Worm (Caenorhabditis elegans) whole organism, L1 larva: ENCODE results near the gene K12H6.12.

Experiments used
- C16A3.4 ChIP-seq: fragments of 150-350 bp; optimal IDR thresholded peaks from 2 replicates; lab custom pipeline; 2014; ENCODE audit warnings: missing biosample characterization, missing genetic modification characterization
- F16B12.6 ChIP-seq: fragments of 150-350 bp; optimal IDR thresholded peaks from 2 replicates; lab custom pipeline; 2014; ENCODE audit warnings: missing biosample characterization, missing genetic modification characterization
- aha-1 ChIP-seq: fragments of 150-350 bp; optimal IDR thresholded peaks from 2 replicates; lab custom pipeline; 2014; ENCODE audit warnings: missing biosample characterization, missing genetic modification characterization
- ama-1 ChIP-seq: fragments of 150-350 bp; optimal IDR thresholded peaks from 2 replicates; lab custom pipeline; 2014
- ceh-63 ChIP-seq: fragments of 200-800 bp; sonication (Bioruptor generic); optimal IDR thresholded peaks from 2 replicates; lab custom pipeline; 2018; ENCODE audit warnings: mild to moderate bottlenecking, missing genetic modification characterization, missing compliant biosample characterization
- ceh-8 ChIP-seq: fragments of 200-800 bp; sonication (Bioruptor generic); optimal IDR thresholded peaks from 2 replicates; lab custom pipeline; 2018; ENCODE audit warnings: mild to moderate bottlenecking, missing genetic modification characterization, moderate library complexity, missing compliant biosample characterization
- ceh-82 ChIP-seq, 3 experiments: fragments of 150-350 bp in 1 of 3; sonication (generic microtip) in 2 of 3; optimal IDR thresholded peaks; 2 replicates each; lab custom pipeline; 2014 to 2017; ENCODE audit warnings: missing biosample characterization in 3 of 3, missing genetic modification characterization in 3 of 3
- ceh-90 ChIP-seq: sonication (generic microtip); optimal IDR thresholded peaks from 2 replicates; lab custom pipeline; 2016; ENCODE audit warnings: missing genetic modification characterization, missing compliant biosample characterization
- efl-1 ChIP-seq, 4 experiments: fragments of 150-350 bp; optimal IDR thresholded peaks in 3 of 4; peaks in 1 of 4; 1 replicate in 1 of 4; 2 replicates in 3 of 4; lab custom pipeline; 2014; ENCODE audit warnings: missing biosample characterization in 2 of 4, missing genetic modification characterization in 2 of 4, missing genetic modification reagents in 2 of 4
- fkh-10 ChIP-seq: sonication (generic microtip); optimal IDR thresholded peaks from 2 replicates; lab custom pipeline; 2017; ENCODE audit warnings: missing biosample characterization, missing genetic modification reagents, missing genetic modification characterization
- fkh-4 ChIP-seq: sonication (generic microtip); optimal IDR thresholded peaks from 2 replicates; lab custom pipeline; 2016; ENCODE audit warnings: missing compliant biosample characterization, missing genetic modification characterization, borderline replicate concordance
- fos-1 ChIP-seq: fragments of 150-350 bp; optimal IDR thresholded peaks from 2 replicates; lab custom pipeline; 2014; ENCODE audit warnings: missing biosample characterization, missing genetic modification characterization
- grh-1 ChIP-seq: fragments of 200-800 bp; sonication (Bioruptor generic); IDR thresholded peaks from 2 replicates; pipeline ENCODE4 v1.3.6; 2022; ENCODE audit warnings: missing genetic modification reagents, missing genetic modification characterization, missing compliant biosample characterization
- irx-1 ChIP-seq: sonication (generic microtip); optimal IDR thresholded peaks from 2 replicates; lab custom pipeline; 2016; ENCODE audit warnings: missing genetic modification characterization, missing compliant biosample characterization
- isw-1 ChIP-seq: fragments of 200-800 bp; sonication (Bioruptor generic); IDR thresholded peaks from 2 replicates; pipeline ENCODE4 v1.3.6; 2022; ENCODE audit warnings: missing genetic modification characterization, missing compliant biosample characterization
- jun-1 ChIP-seq: fragments of 150-350 bp; optimal IDR thresholded peaks from 2 replicates; lab custom pipeline; 2014; ENCODE audit warnings: missing biosample characterization, missing genetic modification reagents, missing genetic modification characterization
- lin-13 ChIP-seq: fragments of 150-350 bp; optimal IDR thresholded peaks from 2 replicates; lab custom pipeline; 2014; ENCODE audit warnings: missing biosample characterization, missing genetic modification reagents, missing genetic modification characterization
- lin-14 ChIP-seq: fragments of 200-800 bp; sonication (Bioruptor generic); optimal IDR thresholded peaks from 2 replicates; lab custom pipeline; 2018; ENCODE audit warnings: mild to moderate bottlenecking, missing genetic modification characterization, moderate library complexity, missing compliant biosample characterization
- lin-15B ChIP-seq: fragments of 150-350 bp; sonication (generic microtip); optimal IDR thresholded peaks from 3 replicates; lab custom pipeline; 2014; ENCODE audit warnings: missing biosample characterization, missing genetic modification characterization
- lir-3 ChIP-seq: sonication (generic microtip); optimal IDR thresholded peaks from 2 replicates; lab custom pipeline; 2016; ENCODE audit warnings: mild to moderate bottlenecking, missing genetic modification characterization, moderate library complexity, missing compliant biosample characterization; ENCODE audit not compliant: poor library complexity
- mab-9 ChIP-seq: fragments of 200-800 bp; sonication (Bioruptor generic); IDR thresholded peaks from 2 replicates; pipeline ENCODE4 v1.3.6; 2022; ENCODE audit warnings: missing genetic modification reagents, missing genetic modification characterization, missing compliant biosample characterization
- mdl-1 ChIP-seq, 2 experiments: fragments of 150-350 bp; optimal IDR thresholded peaks; 2 replicates each; lab custom pipeline; 2014 to 2017; ENCODE audit warnings: missing biosample characterization in 2 of 2, missing genetic modification characterization in 2 of 2, inconsistent platforms in 1 of 2
- mef-2 ChIP-seq: fragments of 150-350 bp; optimal IDR thresholded peaks from 2 replicates; lab custom pipeline; 2014; ENCODE audit warnings: missing biosample characterization, missing genetic modification characterization
- nhr-11 ChIP-seq: fragments of 150-350 bp; optimal IDR thresholded peaks from 2 replicates; lab custom pipeline; 2014; ENCODE audit warnings: missing biosample characterization, missing genetic modification characterization
- nhr-12 ChIP-seq: sonication (generic microtip); optimal IDR thresholded peaks from 2 replicates; lab custom pipeline; 2017; ENCODE audit warnings: missing biosample characterization, missing genetic modification characterization
- nhr-237 ChIP-seq: fragments of 150-350 bp; optimal IDR thresholded peaks from 2 replicates; lab custom pipeline; 2014; ENCODE audit warnings: missing biosample characterization, missing genetic modification characterization
- nhr-90 ChIP-seq: sonication (generic microtip); optimal IDR thresholded peaks from 2 replicates; lab custom pipeline; 2016; ENCODE audit warnings: mild to moderate bottlenecking, missing genetic modification characterization, missing compliant biosample characterization; ENCODE audit not compliant: poor library complexity
- pqm-1 ChIP-seq: sonication (generic microtip); optimal IDR thresholded peaks from 3 replicates; lab custom pipeline; 2017; ENCODE audit warnings: missing biosample characterization, missing genetic modification characterization
- rnt-1 ChIP-seq: sonication (generic microtip); optimal IDR thresholded peaks from 2 replicates; lab custom pipeline; 2016; ENCODE audit warnings: mild to moderate bottlenecking, missing genetic modification characterization, moderate library complexity, missing compliant biosample characterization
- snu-23 ChIP-seq: sonication (generic microtip); optimal IDR thresholded peaks from 2 replicates; lab custom pipeline; 2016; ENCODE audit warnings: missing genetic modification characterization, missing compliant biosample characterization
- tbx-2 ChIP-seq: sonication (generic microtip); optimal IDR thresholded peaks from 2 replicates; lab custom pipeline; 2016; ENCODE audit warnings: missing genetic modification characterization, missing compliant biosample characterization
- unc-30 ChIP-seq: sonication (generic microtip); optimal IDR thresholded peaks from 2 replicates; lab custom pipeline; 2017; ENCODE audit warnings: missing biosample characterization, missing genetic modification characterization
- vab-15 ChIP-seq: sonication (generic microtip); optimal IDR thresholded peaks from 2 replicates; lab custom pipeline; 2017; ENCODE audit warnings: missing genotype, mild to moderate bottlenecking, missing genetic modification characterization, missing compliant biosample characterization
- xbp-1 ChIP-seq: sonication (generic microtip); optimal IDR thresholded peaks from 2 replicates; lab custom pipeline; 2016; ENCODE audit warnings: missing genetic modification characterization, missing compliant biosample characterization

K12H6.12 gene

DNA sequence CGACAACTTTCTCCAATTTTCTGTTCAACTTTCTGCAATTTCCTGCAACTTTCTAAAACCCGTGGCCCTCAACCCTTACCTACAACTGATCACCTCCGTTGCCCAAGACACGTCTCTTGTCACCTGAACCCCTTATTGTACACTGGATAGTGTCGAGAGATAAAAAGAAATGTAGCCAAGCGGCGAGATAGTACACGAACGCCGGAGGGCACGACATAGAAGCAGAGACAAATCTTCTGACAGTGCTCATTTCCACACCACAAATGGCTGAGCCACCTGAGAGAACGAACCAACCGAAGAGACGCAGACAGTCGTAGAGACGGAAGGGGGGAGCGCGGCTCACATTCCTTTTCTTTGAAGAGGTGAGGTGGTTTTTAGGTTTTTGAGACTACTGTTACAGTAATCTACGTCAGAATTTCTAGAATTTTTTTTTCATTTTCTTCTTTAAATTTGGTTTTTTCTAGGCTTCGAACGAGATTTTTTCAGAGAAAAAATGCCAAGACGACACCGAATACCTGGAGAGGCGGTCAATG lies at the start of gene K12H6.12:
TSS of gene K12H6.12 (plus strand) at position 483 of the 533 bp plus-strand sequence.
- TF ChIP-seq nhr-90 (tag; lab: Kevin White, UChicago) = no peak
- peak in 1 of 2 experiments; percentile 28 for TF ChIP-seq efl-1 (optimal IDR thresholded peaks at IDR 0.05; lab: Kevin White, UChicago)
- no peak for TF ChIP-seq efl-1 (GFP tag; optimal IDR thresholded peaks at IDR 0.05 in 1 of 2; lab: Kevin White, UChicago)
- TF ChIP-seq ceh-82 (tag; optimal IDR thresholded peaks at IDR 0.05; lab: Kevin White, UChicago) = peak in 1 of 3 experiments; percentile 1
- TF ChIP-seq snu-23 (GFP tag; lab: Kevin White, UChicago) = no peak
- TF ChIP-seq F16B12.6 (tag; lab: Kevin White, UChicago) = no peak
- TF ChIP-seq nhr-11 = peak; percentile 19

ce11 chrII:2758476-2758875 lies 49.5 kb upstream of the K12H6.12 start, which contains the start of gene fbxb-107:
Gene fbxb-107, plus strand, starts transcription at chrII:2758772.
- TF ChIP-seq nhr-12 (tag; lab: Kevin White, UChicago) (no peak), pqm-1 (tag; lab: Kevin White, UChicago) (no peak), mab-9 (GFP tag; lab: Robert Waterston, UW) (no peak), xbp-1 (tag; lab: Kevin White, UChicago) (no peak), unc-30 (tag; lab: Kevin White, UChicago) (no peak), tbx-2 (tag; lab: Kevin White, UChicago) (no peak), isw-1 (GFP tag; lab: Robert Waterston, UW) (no peak), F16B12.6 (tag; lab: Kevin White, UChicago) (no peak), jun-1 (no peak), C16A3.4 (tag; lab: Kevin White, UChicago) (no peak), fos-1 (tag; lab: Kevin White, UChicago) (no peak), ceh-63 (no peak), grh-1 (no peak), lir-3 (tag; lab: Kevin White, UChicago) (no peak), irx-1 (tag; lab: Kevin White, UChicago) (no peak), fkh-10 (GFP tag; lab: Kevin White, UChicago) (no peak), lin-13 (GFP tag; lab: Kevin White, UChicago) (no peak), mef-2 (tag; lab: Kevin White, UChicago) (no peak), ceh-90 (tag; lab: Kevin White, UChicago) (no peak)

- TF ChIP-seq fkh-10 (GFP tag; lab: Kevin White, UChicago) = no peak
- TF ChIP-seq lin-14 = no peak
- no peak for TF ChIP-seq jun-1
- no peak for TF ChIP-seq fkh-4 (tag; lab: Kevin White, UChicago)
- no peak for TF ChIP-seq lin-15B (tag; lab: Kevin White, UChicago)
- TF ChIP-seq nhr-237 (tag; lab: Kevin White, UChicago) = no peak
- no peak for TF ChIP-seq ama-1 (lab: Kevin White, UChicago)
- TF ChIP-seq snu-23 (GFP tag; lab: Kevin White, UChicago) = no peak
- no peak for TF ChIP-seq efl-1 (optimal IDR thresholded peaks at IDR 0.05; lab: Kevin White, UChicago)
- TF ChIP-seq efl-1 (GFP tag; optimal IDR thresholded peaks at IDR 0.05 in 1 of 2; lab: Kevin White, UChicago) = no peak
- no peak for TF ChIP-seq vab-15 (tag; lab: Kevin White, UChicago)
- TF ChIP-seq, all 84 proteins: peak for 0
Observed at ce11 chrII:2762108-2762507, 45.8 kb upstream of the K12H6.12 start, which contains the start of gene fbxb-106. Gene fbxb-106, plus strand, starts transcription at chrII:2762408.

- no peak for TF ChIP-seq rnt-1 (tag; lab: Kevin White, UChicago)
- TF ChIP-seq pqm-1 (tag; lab: Kevin White, UChicago) = no peak
- TF ChIP-seq C16A3.4 (tag; lab: Kevin White, UChicago) = no peak
- no peak for TF ChIP-seq mdl-1 (tag; optimal IDR thresholded peaks at IDR 0.05; lab: Kevin White, UChicago)
- no peak for TF ChIP-seq aha-1 (tag; lab: Kevin White, UChicago)
- no peak for TF ChIP-seq tbx-2 (tag; lab: Kevin White, UChicago)
- no peak for TF ChIP-seq unc-30 (tag; lab: Kevin White, UChicago)
- no peak for TF ChIP-seq ceh-8 (GFP tag; lab: Kevin White, UChicago)
- TF ChIP-seq isw-1 (GFP tag; lab: Robert Waterston, UW) = no peak
Observed at ce11 chrII:2764664-2765063, 43.3 kb upstream of the K12H6.12 start, which contains the start of gene fbxb-108. Gene fbxb-108, plus strand, starts transcription at chrII:2764964.
